Worm (Caenorhabditis elegans) whole organism, midembryonic: ENCODE results near the gene pcf-11.

ENCODE experiments used
- T22C8.4 ChIP-seq: fragments of 200-800 bp; sonication (Bioruptor generic); IDR thresholded peaks from 2 replicates; pipeline ENCODE4 v1.3.6; 2022; ENCODE audit warnings: missing genetic modification characterization, missing compliant biosample characterization
- cog-1 ChIP-seq: sonication (generic microtip); optimal IDR thresholded peaks from 2 replicates; lab custom pipeline; 2016; ENCODE audit warnings: missing genetic modification characterization, missing compliant biosample characterization
- flt-1 ChIP-seq: fragments of 200-800 bp; sonication (Bioruptor generic); IDR thresholded peaks from 2 replicates; pipeline ENCODE4 v1.3.6; 2022; ENCODE audit warnings: missing genetic modification characterization, missing compliant biosample characterization
- klf-2 ChIP-seq: fragments of 200-800 bp; sonication (Bioruptor generic); conservative IDR thresholded peaks from 2 replicates; pipeline ENCODE4 v1.3.6; 2022; ENCODE audit warnings: missing genetic modification reagents, missing genetic modification characterization, missing compliant biosample characterization
- med-1 ChIP-seq: sonication (generic microtip); optimal IDR thresholded peaks from 2 replicates; lab custom pipeline; 2017; ENCODE audit warnings: missing genetic modification characterization, mild to moderate bottlenecking, missing compliant biosample characterization, antibody characterized with exemption, missing genetic modification reagents; ENCODE audit not compliant: insufficient read depth
- ref-1 ChIP-seq: fragments of 200-800 bp; sonication (Bioruptor generic); conservative IDR thresholded peaks from 2 replicates; pipeline ENCODE4 v1.3.6; 2022; ENCODE audit warnings: missing genetic modification reagents, missing genetic modification characterization, missing compliant biosample characterization
- tab-1 ChIP-seq: fragments of 200-800 bp; sonication (Bioruptor generic); IDR thresholded peaks from 2 replicates; pipeline ENCODE4 v1.3.6; 2022; ENCODE audit warnings: missing genetic modification characterization, missing compliant biosample characterization
- ztf-23 ChIP-seq: fragments of 200-800 bp; sonication (Bioruptor generic); IDR thresholded peaks from 2 replicates; pipeline ENCODE4 v1.3.6; 2022; ENCODE audit warnings: missing genetic modification reagents, missing genetic modification characterization, missing compliant biosample characterization
- ztf-29 ChIP-seq: fragments of 200-800 bp; sonication (Bioruptor generic); IDR thresholded peaks from 2 replicates; pipeline ENCODE4 v1.3.6; 2022; ENCODE audit warnings: missing genetic modification reagents, missing genetic modification characterization, missing compliant biosample characterization

ce11 chrIII:5036158-5036557 lies 11.4 kb downstream of the pcf-11 start, which contains the start of gene C45G9.6:
- TF ChIP-seq flt-1 = no peak
- no peak for TF ChIP-seq tab-1 (GFP tag; lab: Robert Waterston, UW)
- no peak for TF ChIP-seq T22C8.4
- no peak for TF ChIP-seq med-1 (GFP tag; lab: Kevin White, UChicago)
- TF ChIP-seq ztf-23 (GFP tag; lab: Robert Waterston, UW) = no peak
- TF ChIP-seq klf-2 (GFP tag; lab: Robert Waterston, UW) = no peak
- no peak for TF ChIP-seq cog-1 (tag; lab: Kevin White, UChicago)
- TF ChIP-seq ztf-29 (GFP tag; lab: Robert Waterston, UW) = no peak
- no peak for TF ChIP-seq ref-1 (GFP tag; lab: Robert Waterston, UW)
